Worm (Caenorhabditis elegans) whole organism, L4 larva: ENCODE results near the gene srw-95.

Source experiments
- aha-1 ChIP-seq: fragments of 150-350 bp; peaks from one replicate; lab custom pipeline; 2014; ENCODE audit warnings: missing biosample characterization, missing genetic modification characterization
- lin-13 ChIP-seq: fragments of 150-350 bp; optimal IDR thresholded peaks from 2 replicates; lab custom pipeline; 2014; ENCODE audit warnings: missing biosample characterization, missing genetic modification reagents, missing genetic modification characterization
- mxl-2 ChIP-seq: fragments of 200-800 bp; sonication (Bioruptor generic); conservative IDR thresholded peaks from 2 replicates; pipeline ENCODE4 v1.3.6; 2022; ENCODE audit warnings: missing genetic modification reagents, missing genetic modification characterization, missing compliant biosample characterization
- nhr-28 ChIP-seq: fragments of 150-350 bp; optimal IDR thresholded peaks from 2 replicates; lab custom pipeline; 2014; ENCODE audit warnings: missing biosample characterization, missing genetic modification characterization
- pqm-1 ChIP-seq: sonication (generic microtip); optimal IDR thresholded peaks from 2 replicates; lab custom pipeline; 2017; ENCODE audit warnings: missing biosample characterization, missing genetic modification characterization

DNA sequence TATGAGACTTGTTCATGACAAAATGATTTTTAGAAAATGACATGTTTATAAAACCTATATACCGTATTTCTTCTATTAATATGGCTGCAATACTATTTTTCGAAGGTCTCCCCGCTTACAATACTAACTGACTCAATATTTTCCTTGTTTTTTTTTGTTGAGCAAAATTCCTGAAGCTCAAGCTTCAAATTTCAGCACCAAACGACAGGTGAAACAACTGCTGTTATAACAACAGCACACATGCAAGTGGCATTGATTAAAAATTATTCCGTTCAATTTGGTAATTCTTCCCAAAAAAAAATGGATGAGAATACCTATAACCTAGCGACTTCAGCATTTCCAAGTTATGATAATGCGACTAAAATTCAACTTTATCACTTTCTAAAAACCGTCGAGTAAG is 2.3 kb downstream of the srw-95 start, which contains the start of gene srw-94:
- TF ChIP-seq nhr-28 (tag; lab: Kevin White, UChicago) (no peak), pqm-1 (tag; lab: Kevin White, UChicago) (no peak), mxl-2 (GFP tag; lab: Robert Waterston, UW) (no peak), lin-13 (GFP tag; lab: Kevin White, UChicago) (no peak), aha-1 (tag; lab: Kevin White, UChicago) (no peak)
